Worm (Caenorhabditis elegans) whole organism, L3 larva: ENCODE results near the gene ugt-55.

ENCODE experiments used
- R02D3.7 ChIP-seq: fragments of 150-350 bp; optimal IDR thresholded peaks from 2 replicates; lab custom pipeline; 2014; ENCODE audit warnings: missing biosample characterization, missing genetic modification characterization
- aly-2 ChIP-seq: fragments of 150-350 bp; optimal IDR thresholded peaks from 2 replicates; lab custom pipeline; 2014; ENCODE audit warnings: missing biosample characterization, missing genetic modification characterization
- ceh-16 ChIP-seq: sonication (generic microtip); optimal IDR thresholded peaks from 2 replicates; lab custom pipeline; 2017; ENCODE audit warnings: missing biosample characterization, missing genetic modification characterization
- ceh-28 ChIP-seq: fragments of 150-350 bp; optimal IDR thresholded peaks from 2 replicates; lab custom pipeline; 2014; ENCODE audit warnings: missing biosample characterization, missing genetic modification reagents, missing genetic modification characterization
- ceh-82 ChIP-seq: fragments of 150-350 bp; optimal IDR thresholded peaks from 2 replicates; lab custom pipeline; 2014; ENCODE audit warnings: missing biosample characterization, missing genetic modification characterization
- ceh-9 ChIP-seq: sonication (generic microtip); optimal IDR thresholded peaks from 2 replicates; lab custom pipeline; 2018; ENCODE audit warnings: missing biosample characterization, missing genetic modification characterization
- daf-12 ChIP-seq: fragments of 150-350 bp; optimal IDR thresholded peaks from 2 replicates; lab custom pipeline; 2014; ENCODE audit warnings: missing biosample characterization, missing genetic modification reagents, missing genetic modification characterization
- egl-5 ChIP-seq: fragments of 150-350 bp; optimal IDR thresholded peaks from 2 replicates; lab custom pipeline; 2017; ENCODE audit warnings: missing biosample characterization, missing genetic modification reagents, missing genetic modification characterization, inconsistent platforms
- elt-1 ChIP-seq: fragments of 150-350 bp; optimal IDR thresholded peaks from 2 replicates; lab custom pipeline; 2014; ENCODE audit warnings: missing biosample characterization, missing genetic modification characterization
- eor-1 ChIP-seq, 2 experiments: fragments of 150-350 bp; optimal IDR thresholded peaks; 2 replicates each; lab custom pipeline; 2014 to 2018; ENCODE audit warnings: missing biosample characterization in 2 of 2, missing genetic modification characterization in 2 of 2
- fkh-10 ChIP-seq: sonication (generic microtip); optimal IDR thresholded peaks from 2 replicates; lab custom pipeline; 2017; ENCODE audit warnings: missing biosample characterization, missing genetic modification reagents, missing genetic modification characterization
- fos-1 ChIP-seq: fragments of 150-350 bp; optimal IDR thresholded peaks from 2 replicates; lab custom pipeline; 2014; ENCODE audit warnings: missing biosample characterization, missing genetic modification characterization
- hmg-11 ChIP-seq: sonication (generic microtip); optimal IDR thresholded peaks from 2 replicates; lab custom pipeline; 2016; ENCODE audit warnings: missing genetic modification characterization, missing compliant biosample characterization
- jun-1 ChIP-seq: fragments of 150-350 bp; optimal IDR thresholded peaks from 2 replicates; lab custom pipeline; 2014; ENCODE audit warnings: missing biosample characterization, missing genetic modification reagents, missing genetic modification characterization
- lin-15B ChIP-seq: fragments of 150-350 bp; optimal IDR thresholded peaks from 2 replicates; lab custom pipeline; 2014; ENCODE audit warnings: missing biosample characterization, missing genetic modification characterization
- lin-39 ChIP-seq: fragments of 150-350 bp; optimal IDR thresholded peaks from 2 replicates; lab custom pipeline; 2018; ENCODE audit warnings: missing biosample characterization, missing genetic modification reagents, missing genetic modification characterization
- lsy-12 ChIP-seq: sonication (generic microtip); optimal IDR thresholded peaks from 2 replicates; lab custom pipeline; 2016; ENCODE audit warnings: mild to moderate bottlenecking, missing genetic modification characterization, missing compliant biosample characterization
- mdl-1 ChIP-seq: fragments of 150-350 bp; optimal IDR thresholded peaks from 2 replicates; lab custom pipeline; 2014; ENCODE audit warnings: missing biosample characterization, missing genetic modification characterization
- mml-1 ChIP-seq: fragments of 150-350 bp; sonication (generic microtip); optimal IDR thresholded peaks from 3 replicates; lab custom pipeline; 2014; ENCODE audit warnings: missing biosample characterization, missing genetic modification characterization
- nfya-1 ChIP-seq: sonication (generic microtip); optimal IDR thresholded peaks from 2 replicates; lab custom pipeline; 2017; ENCODE audit warnings: missing genetic modification characterization, mild to moderate bottlenecking, missing compliant biosample characterization, antibody characterized with exemption, moderate library complexity; ENCODE audit not compliant: insufficient read depth
- nhr-11 ChIP-seq: fragments of 150-350 bp; optimal IDR thresholded peaks from 2 replicates; lab custom pipeline; 2014; ENCODE audit warnings: missing biosample characterization, missing genetic modification characterization
- nhr-12 ChIP-seq: fragments of 150-350 bp; optimal IDR thresholded peaks from 2 replicates; lab custom pipeline; 2014; ENCODE audit warnings: missing biosample characterization, missing genetic modification characterization
- nhr-23 ChIP-seq: fragments of 150-350 bp; optimal IDR thresholded peaks from 2 replicates; lab custom pipeline; 2014; ENCODE audit warnings: missing biosample characterization, missing genetic modification reagents, missing genetic modification characterization
- nhr-25 ChIP-seq: sonication (generic microtip); optimal IDR thresholded peaks from 2 replicates; lab custom pipeline; 2017; ENCODE audit warnings: missing biosample characterization, missing genetic modification characterization
- nhr-43 ChIP-seq: sonication (generic microtip); optimal IDR thresholded peaks from 2 replicates; lab custom pipeline; 2016; ENCODE audit warnings: mild to moderate bottlenecking, missing genetic modification characterization, missing compliant biosample characterization; ENCODE audit not compliant: poor library complexity, severe bottlenecking
- nhr-67 ChIP-seq: fragments of 150-350 bp; optimal IDR thresholded peaks from 2 replicates; lab custom pipeline; 2014; ENCODE audit warnings: missing biosample characterization, missing genetic modification characterization
- nhr-76 ChIP-seq: fragments of 150-350 bp; sonication (generic microtip); optimal IDR thresholded peaks from 5 replicates; lab custom pipeline; 2014; ENCODE audit warnings: missing biosample characterization, missing genetic modification characterization
- pha-4 ChIP-seq: fragments of 150-350 bp; optimal IDR thresholded peaks from 2 replicates; lab custom pipeline; 2014; ENCODE audit warnings: missing biosample characterization, missing genetic modification reagents, missing genetic modification characterization
- pqm-1 ChIP-seq: fragments of 150-350 bp; optimal IDR thresholded peaks from 2 replicates; lab custom pipeline; 2017; ENCODE audit warnings: missing biosample characterization, missing genetic modification characterization, inconsistent platforms
- sea-2 ChIP-seq: fragments of 150-350 bp; sonication (generic microtip); optimal IDR thresholded peaks from 4 replicates; lab custom pipeline; 2014; ENCODE audit warnings: missing biosample characterization, missing genetic modification reagents, missing genetic modification characterization
- skn-1 ChIP-seq: fragments of 150-350 bp; optimal IDR thresholded peaks from 2 replicates; lab custom pipeline; 2014; ENCODE audit warnings: missing biosample characterization, missing genetic modification characterization
- snpc-4 ChIP-seq: fragments of 150-350 bp; optimal IDR thresholded peaks from 2 replicates; lab custom pipeline; 2014; ENCODE audit warnings: missing biosample characterization, missing genetic modification characterization
- tbx-2 ChIP-seq: sonication (generic microtip); optimal IDR thresholded peaks from 2 replicates; lab custom pipeline; 2016; ENCODE audit warnings: mild to moderate bottlenecking, missing genetic modification characterization, missing compliant biosample characterization
- unc-39 ChIP-seq: sonication (generic microtip); optimal IDR thresholded peaks from 4 replicates; lab custom pipeline; 2017; ENCODE audit warnings: missing biosample characterization, missing genetic modification characterization
- unc-62 ChIP-seq: fragments of 150-350 bp; sonication (generic microtip); optimal IDR thresholded peaks from 4 replicates; lab custom pipeline; 2014; ENCODE audit warnings: missing biosample characterization, missing genetic modification reagents, missing genetic modification characterization
- zag-1 ChIP-seq: fragments of 150-350 bp; optimal IDR thresholded peaks from 2 replicates; lab custom pipeline; 2014; ENCODE audit warnings: missing biosample characterization, missing genetic modification characterization
- ztf-11 ChIP-seq: fragments of 150-350 bp; optimal IDR thresholded peaks from 2 replicates; lab custom pipeline; 2014; ENCODE audit warnings: missing biosample characterization, missing genetic modification characterization

ugt-55 gene

ce11 chrV:12251041-12251440 is 5.5 kb upstream of the ugt-55 start, which contains the start of gene T04H1.5:
TSS of gene T04H1.5 (plus strand) at chrV:12251341.
- no peak for TF ChIP-seq hmg-11 (tag; lab: Kevin White, UChicago)
- TF ChIP-seq ceh-82 (tag; lab: Kevin White, UChicago): no peak
- no peak for TF ChIP-seq sea-2
- TF ChIP-seq nhr-67 (tag; lab: Kevin White, UChicago): no peak
- no peak for TF ChIP-seq fkh-10
- TF ChIP-seq aly-2 (tag; lab: Kevin White, UChicago): no peak
- TF ChIP-seq nhr-23 (tag; lab: Kevin White, UChicago): no peak
- TF ChIP-seq nhr-43: no peak
- TF ChIP-seq jun-1 (tag; lab: Kevin White, UChicago): no peak
- TF ChIP-seq elt-1 (tag; lab: Kevin White, UChicago): no peak
- TF ChIP-seq nhr-11 (tag; lab: Kevin White, UChicago): no peak
- no peak for TF ChIP-seq skn-1 (tag; lab: Kevin White, UChicago)
- TF ChIP-seq ceh-9 (tag; lab: Kevin White, UChicago): no peak
- no peak for TF ChIP-seq pha-4 (tag; lab: Kevin White, UChicago)
- no peak for TF ChIP-seq unc-62
- no peak for TF ChIP-seq pqm-1 (tag; lab: Kevin White, UChicago)
- TF ChIP-seq unc-39: no peak
- TF ChIP-seq mdl-1: no peak
- no peak for TF ChIP-seq lsy-12 (tag; lab: Kevin White, UChicago)

ce11 chrV:12252272-12252671 is 4.2 kb upstream of the ugt-55 start, which contains the start of gene lrx-1:
TSS of gene lrx-1 (plus strand) at chrV:12252572.
- TF ChIP-seq nhr-11 (tag; lab: Kevin White, UChicago) (no peak), ceh-9 (tag; lab: Kevin White, UChicago) (no peak), egl-5 (tag; lab: Kevin White, UChicago) (no peak), nfya-1 (tag; lab: Kevin White, UChicago) (no peak), ztf-11 (tag; lab: Kevin White, UChicago) (no peak), jun-1 (tag; lab: Kevin White, UChicago) (no peak), unc-62 (no peak), R02D3.7 (no peak), snpc-4 (tag; lab: Kevin White, UChicago) (no peak), lin-15B (tag; lab: Kevin White, UChicago) (no peak), nhr-23 (tag; lab: Kevin White, UChicago) (no peak), tbx-2 (tag; lab: Kevin White, UChicago) (no peak), ceh-16 (no peak), ceh-82 (tag; lab: Kevin White, UChicago) (no peak), nhr-12 (tag; lab: Kevin White, UChicago) (no peak), skn-1 (tag; lab: Kevin White, UChicago) (no peak), pha-4 (tag; lab: Kevin White, UChicago) (no peak), sea-2 (no peak), fkh-10 (no peak), lsy-12 (tag; lab: Kevin White, UChicago) (no peak)

DNA sequence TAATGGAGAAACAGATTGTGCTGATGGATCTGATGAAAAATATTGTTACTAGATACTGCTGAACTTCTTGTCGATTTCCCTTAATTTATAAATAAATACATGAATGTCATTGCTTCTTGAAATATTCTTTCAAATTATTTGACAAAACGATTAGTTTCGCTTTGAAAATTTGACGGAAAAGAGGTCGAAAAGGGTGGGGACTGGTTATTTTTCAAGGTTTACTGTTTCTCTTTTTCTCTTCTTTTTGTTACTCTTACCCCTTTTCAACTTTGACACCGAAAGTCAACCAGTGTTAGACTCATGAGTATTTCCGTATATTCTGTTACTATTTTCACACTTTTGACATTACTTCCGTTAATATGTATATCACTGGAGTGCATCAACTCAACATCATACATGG is 1.2 kb upstream of the ugt-55 start, which contains the start of gene T04H1.12:
Gene T04H1.12, plus strand, starts transcription at position 301 of the 400 bp plus-strand sequence.
- TF ChIP-seq tbx-2 (tag; lab: Kevin White, UChicago) (no peak), fkh-10 (no peak), fos-1 (tag; lab: Kevin White, UChicago) (no peak), daf-12 (tag; lab: Kevin White, UChicago) (no peak), nhr-76 (tag; lab: Kevin White, UChicago) (no peak), lin-39 (no peak), lin-15B (tag; lab: Kevin White, UChicago) (no peak), nhr-23 (tag; lab: Kevin White, UChicago) (no peak), zag-1 (tag; lab: Kevin White, UChicago) (no peak)

DNA sequence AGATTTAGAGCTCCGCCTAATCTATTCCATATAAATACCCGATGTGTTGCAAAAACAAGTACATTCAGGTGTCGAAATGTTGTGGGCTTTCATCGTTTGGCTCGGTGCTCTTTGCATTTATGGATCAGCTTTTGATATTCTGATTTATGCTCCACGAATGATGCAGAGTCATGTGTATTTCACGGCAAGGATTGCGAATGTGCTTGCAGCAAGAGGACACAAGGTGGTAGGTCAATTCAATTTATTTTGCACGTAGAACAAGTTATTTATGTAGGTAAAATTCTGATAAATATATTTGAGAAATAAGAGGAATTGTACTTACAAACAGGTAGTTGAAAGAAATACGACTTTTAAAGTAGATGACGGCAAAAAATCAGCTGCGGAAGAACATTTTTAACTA is 2.4 kb downstream of the ugt-55 start, which contains the start of gene ugt-56:
Gene ugt-56, plus strand, starts transcription at position 61 of the 400 bp plus-strand sequence.
- TF ChIP-seq ceh-28 (tag; lab: Kevin White, UChicago) (no peak), elt-1 (tag; lab: Kevin White, UChicago) (no peak), lsy-12 (tag; lab: Kevin White, UChicago) (no peak), tbx-2 (tag; lab: Kevin White, UChicago) (no peak), mml-1 (tag; lab: Kevin White, UChicago) (no peak), ceh-16 (no peak), eor-1 (tag; optimal IDR thresholded peaks at IDR 0.05; lab: Kevin White, UChicago) (no peak), nhr-25 (no peak)
- TF ChIP-seq, all 47 proteins: peak for 0
